Worm (Caenorhabditis elegans) whole organism, mixed stage, embryonic: Measurements from ENCODE around the gene bath-3.
"Not testable (repeated sequence)": the region's sequence is repeated elsewhere in the genome, so short reads cannot be mapped to it uniquely, and the experiment has no call there.

Experiments
- M03D4.4 ChIP-seq: sonication (generic microtip); optimal IDR thresholded peaks from 2 replicates; lab custom pipeline; 2017; ENCODE audit warnings: mild to moderate bottlenecking, missing genetic modification characterization, missing compliant biosample characterization
- bed-3 ChIP-seq: fragments of 200-800 bp; sonication (Bioruptor generic); optimal IDR thresholded peaks from 3 replicates; lab custom pipeline; 2018; ENCODE audit warnings: mild to moderate bottlenecking, missing genetic modification characterization, moderate library complexity, missing compliant biosample characterization
- blmp-1 ChIP-seq: fragments of 150-350 bp; optimal IDR thresholded peaks from 2 replicates; lab custom pipeline; 2014; ENCODE audit warnings: missing biosample characterization, missing genetic modification characterization
- ceh-39 ChIP-seq: fragments of 150-350 bp; optimal IDR thresholded peaks from 2 replicates; lab custom pipeline; 2014; ENCODE audit warnings: missing biosample characterization, missing genetic modification characterization
- ceh-43 ChIP-seq: fragments of 200-800 bp; sonication (Bioruptor generic); optimal IDR thresholded peaks from 2 replicates; lab custom pipeline; 2018; ENCODE audit warnings: mild to moderate bottlenecking, missing genetic modification characterization, moderate library complexity, missing compliant biosample characterization
- ceh-83 ChIP-seq: fragments of 200-800 bp; sonication (Bioruptor generic); optimal IDR thresholded peaks from 2 replicates; lab custom pipeline; 2018; ENCODE audit warnings: mild to moderate bottlenecking, missing genetic modification characterization, missing compliant biosample characterization
- ces-1 ChIP-seq: fragments of 150-350 bp; optimal IDR thresholded peaks from 2 replicates; lab custom pipeline; 2014; ENCODE audit warnings: missing biosample characterization, missing genetic modification reagents, missing genetic modification characterization
- cnd-1 ChIP-seq: fragments of 200-800 bp; sonication (Bioruptor generic); optimal IDR thresholded peaks from 2 replicates; lab custom pipeline; 2018; ENCODE audit warnings: mild to moderate bottlenecking, missing genetic modification characterization, missing compliant biosample characterization
- drap-1 ChIP-seq: fragments of 200-800 bp; sonication (Bioruptor generic); optimal IDR thresholded peaks from 3 replicates; lab custom pipeline; 2018; ENCODE audit warnings: mild to moderate bottlenecking, missing genetic modification characterization, missing compliant biosample characterization
- elt-1 ChIP-seq: sonication (generic microtip); optimal IDR thresholded peaks from 2 replicates; lab custom pipeline; 2017; ENCODE audit warnings: missing genetic modification characterization, mild to moderate bottlenecking, missing compliant biosample characterization, antibody characterized with exemption, moderate library complexity, borderline replicate concordance; ENCODE audit not compliant: insufficient read depth
- elt-3 ChIP-seq: fragments of 150-350 bp; optimal IDR thresholded peaks from 2 replicates; lab custom pipeline; 2014; ENCODE audit warnings: missing biosample characterization, missing genetic modification characterization
- flh-1 ChIP-seq: fragments of 200-800 bp; sonication (Bioruptor generic); optimal IDR thresholded peaks from 2 replicates; lab custom pipeline; 2018; ENCODE audit warnings: mild to moderate bottlenecking, missing genetic modification characterization, moderate library complexity, missing compliant biosample characterization
- hlh-1 ChIP-seq: fragments of 150-350 bp; optimal IDR thresholded peaks from 2 replicates; lab custom pipeline; 2014; ENCODE audit warnings: missing biosample characterization, missing genetic modification reagents, missing genetic modification characterization
- lin-13 ChIP-seq: fragments of 150-350 bp; optimal IDR thresholded peaks from 2 replicates; lab custom pipeline; 2014; ENCODE audit warnings: missing biosample characterization, missing genetic modification characterization
- lin-32 ChIP-seq: fragments of 200-800 bp; sonication (Bioruptor generic); optimal IDR thresholded peaks from 2 replicates; lab custom pipeline; 2018; ENCODE audit warnings: mild to moderate bottlenecking, missing genetic modification characterization, missing compliant biosample characterization
- lsy-2 ChIP-seq: fragments of 150-350 bp; optimal IDR thresholded peaks from 2 replicates; lab custom pipeline; 2014; ENCODE audit warnings: missing biosample characterization, missing genetic modification characterization
- mab-5 ChIP-seq: fragments of 150-350 bp; optimal IDR thresholded peaks from 2 replicates; lab custom pipeline; 2014; ENCODE audit warnings: missing biosample characterization, missing genetic modification characterization
- mep-1 ChIP-seq: fragments of 150-350 bp; optimal IDR thresholded peaks from 2 replicates; lab custom pipeline; 2017; ENCODE audit warnings: missing biosample characterization, missing genetic modification reagents, missing genetic modification characterization, inconsistent platforms
- nhr-12 ChIP-seq: fragments of 150-350 bp; optimal IDR thresholded peaks from 2 replicates; lab custom pipeline; 2014; ENCODE audit warnings: missing biosample characterization, missing genetic modification characterization
- nhr-2 ChIP-seq: fragments of 150-350 bp; optimal IDR thresholded peaks from 2 replicates; lab custom pipeline; 2014; ENCODE audit warnings: missing biosample characterization, missing genetic modification characterization
- nhr-237 ChIP-seq: fragments of 150-350 bp; optimal IDR thresholded peaks from 2 replicates; lab custom pipeline; 2014; ENCODE audit warnings: missing biosample characterization, missing genetic modification characterization
- nhr-28 ChIP-seq: fragments of 150-350 bp; optimal IDR thresholded peaks from 2 replicates; lab custom pipeline; 2014; ENCODE audit warnings: missing biosample characterization, missing genetic modification characterization
- nhr-76 ChIP-seq: sonication (generic microtip); optimal IDR thresholded peaks from 2 replicates; lab custom pipeline; 2017; ENCODE audit warnings: missing biosample characterization, missing genetic modification characterization
- sem-2 ChIP-seq: fragments of 200-800 bp; sonication (Bioruptor generic); optimal IDR thresholded peaks from 2 replicates; lab custom pipeline; 2018; ENCODE audit warnings: mild to moderate bottlenecking, missing genetic modification characterization, missing compliant biosample characterization
- snpc-4 ChIP-seq: fragments of 150-350 bp; optimal IDR thresholded peaks from 2 replicates; lab custom pipeline; 2014; ENCODE audit warnings: missing biosample characterization, missing genetic modification characterization
- sptf-1 ChIP-seq: sonication (generic microtip); optimal IDR thresholded peaks from 2 replicates; lab custom pipeline; 2017; ENCODE audit warnings: mild to moderate bottlenecking, missing genetic modification characterization, moderate library complexity, missing compliant biosample characterization
- unc-120 ChIP-seq: sonication (generic microtip); optimal IDR thresholded peaks from 2 replicates; lab custom pipeline; 2017; ENCODE audit warnings: missing genetic modification characterization, missing compliant biosample characterization; ENCODE audit not compliant: poor library complexity, severe bottlenecking
- unc-39 ChIP-seq: fragments of 150-350 bp; optimal IDR thresholded peaks from 2 replicates; lab custom pipeline; 2014; ENCODE audit warnings: missing biosample characterization, missing genetic modification characterization
- unc-62 ChIP-seq: fragments of 150-350 bp; optimal IDR thresholded peaks from 2 replicates; lab custom pipeline; 2014; ENCODE audit warnings: missing biosample characterization, missing genetic modification reagents, missing genetic modification characterization
- zip-8 ChIP-seq: fragments of 150-350 bp; optimal IDR thresholded peaks from 2 replicates; lab custom pipeline; 2014; ENCODE audit warnings: missing biosample characterization, missing genetic modification characterization
- ztf-11 ChIP-seq: fragments of 150-350 bp; optimal IDR thresholded peaks from 2 replicates; lab custom pipeline; 2014; ENCODE audit warnings: missing biosample characterization, missing genetic modification characterization

The bath-3 gene

ce11 chrII:2042447-2042846, 12.2 kb upstream of the bath-3 start, which contains the start of gene bath-20:
bath-20 (minus strand) TSS chrII:2042547.
- TF ChIP-seq elt-3 (tag; lab: Kevin White, UChicago) (no peak), sem-2 (GFP tag; lab: Kevin White, UChicago) (no peak), nhr-237 (tag; lab: Kevin White, UChicago) (no peak), nhr-28 (tag; lab: Kevin White, UChicago) (no peak), snpc-4 (tag; lab: Kevin White, UChicago) (no peak), ceh-39 (tag; lab: Kevin White, UChicago) (no peak), hlh-1 (tag; lab: Kevin White, UChicago) (no peak), ztf-11 (tag; lab: Kevin White, UChicago) (no peak), elt-1 (no peak), sptf-1 (tag; lab: Kevin White, UChicago) (no peak), drap-1 (no peak), unc-62 (GFP tag; lab: Kevin White, UChicago) (no peak), nhr-76 (no peak), lin-32 (GFP tag; lab: Kevin White, UChicago) (no peak)

- TF ChIP-seq ces-1 (GFP tag; lab: Kevin White, UChicago) (no peak), drap-1 (no peak), ceh-43 (GFP tag; lab: Kevin White, UChicago) (no peak), mep-1 (tag; lab: Kevin White, UChicago) (no peak), lin-32 (GFP tag; lab: Kevin White, UChicago) (no peak), unc-39 (no peak), cnd-1 (tag; lab: Kevin White, UChicago) (no peak), blmp-1 (no peak), mab-5 (tag; lab: Kevin White, UChicago) (no peak), nhr-76 (no peak), lin-13 (tag; lab: Kevin White, UChicago) (no peak), M03D4.4 (no peak), elt-3 (tag; lab: Kevin White, UChicago) (no peak), flh-1 (GFP tag; lab: Kevin White, UChicago) (no peak), elt-1 (no peak), nhr-2 (tag; lab: Kevin White, UChicago) (no peak), zip-8 (tag; lab: Kevin White, UChicago) (no peak), ztf-11 (tag; lab: Kevin White, UChicago) (no peak), snpc-4 (tag; lab: Kevin White, UChicago) (no peak)
These were observed 9.0 kb upstream of the bath-3 start, which contains the start of gene bath-19 for ce11 chrII:2039288-2039687. bath-19 (minus strand) TSS chrII:2039388.

ce11 chrII:2033286-2033685, 3.0 kb upstream of the bath-3 start, which contains the start of gene F59H6.14:
F59H6.14 (plus strand) TSS chrII:2033586.
- TF ChIP-seq ces-1 (GFP tag; lab: Kevin White, UChicago) = no peak
- no peak for TF ChIP-seq unc-120 (tag; lab: Kevin White, UChicago)
- no peak for TF ChIP-seq bed-3 (GFP tag; lab: Kevin White, UChicago)
- no peak for TF ChIP-seq unc-62 (GFP tag; lab: Kevin White, UChicago)
- TF ChIP-seq nhr-237 (tag; lab: Kevin White, UChicago) = no peak
- TF ChIP-seq zip-8 (tag; lab: Kevin White, UChicago) = no peak
- no peak for TF ChIP-seq ceh-39 (tag; lab: Kevin White, UChicago)
- TF ChIP-seq sem-2 (GFP tag; lab: Kevin White, UChicago) = no peak
- no peak for TF ChIP-seq lsy-2 (tag; lab: Kevin White, UChicago)
- no peak for TF ChIP-seq ceh-43 (GFP tag; lab: Kevin White, UChicago)
- TF ChIP-seq nhr-12 = no peak
- no peak for TF ChIP-seq sptf-1 (tag; lab: Kevin White, UChicago)
- TF ChIP-seq elt-1 = no peak

ce11 chrII:2032282-2032681, 2.0 kb upstream of the bath-3 start, which contains the start of gene btb-4:
btb-4 (plus strand) TSS chrII:2032316.
- TF ChIP-seq flh-1 (GFP tag; lab: Kevin White, UChicago); sptf-1 (tag; lab: Kevin White, UChicago); mep-1 (tag; lab: Kevin White, UChicago): not testable (repeated sequence)

ce11 chrII:2031852-2032251, 1.6 kb upstream of the bath-3 start, which contains the start of gene bath-5:
bath-5 (minus strand) TSS chrII:2031952.
- TF ChIP-seq elt-1 = no peak
- TF ChIP-seq unc-62 (GFP tag; lab: Kevin White, UChicago) = no peak
- no peak for TF ChIP-seq nhr-76
- no peak for TF ChIP-seq lin-32 (GFP tag; lab: Kevin White, UChicago)
- TF ChIP-seq mab-5 (tag; lab: Kevin White, UChicago) = no peak
- TF ChIP-seq ces-1 (GFP tag; lab: Kevin White, UChicago) = no peak
- no peak for TF ChIP-seq lsy-2 (tag; lab: Kevin White, UChicago)
- TF ChIP-seq sem-2 (GFP tag; lab: Kevin White, UChicago) = no peak
- no peak for TF ChIP-seq snpc-4 (tag; lab: Kevin White, UChicago)
- no peak for TF ChIP-seq unc-120 (tag; lab: Kevin White, UChicago)
- TF ChIP-seq M03D4.4 = no peak
- no peak for TF ChIP-seq ceh-83 (GFP tag; lab: Kevin White, UChicago)
- TF ChIP-seq bed-3 (GFP tag; lab: Kevin White, UChicago) = no peak
